Worm (Caenorhabditis elegans) whole organism, dauer: ENCODE results near the gene F26G1.5.

Source experiments
- unc-62 ChIP-seq: sonication (generic microtip); optimal IDR thresholded peaks from 2 replicates; lab custom pipeline; 2017; ENCODE audit warnings: missing biosample characterization, missing genetic modification reagents, missing genetic modification characterization

The F26G1.5 gene

DNA sequence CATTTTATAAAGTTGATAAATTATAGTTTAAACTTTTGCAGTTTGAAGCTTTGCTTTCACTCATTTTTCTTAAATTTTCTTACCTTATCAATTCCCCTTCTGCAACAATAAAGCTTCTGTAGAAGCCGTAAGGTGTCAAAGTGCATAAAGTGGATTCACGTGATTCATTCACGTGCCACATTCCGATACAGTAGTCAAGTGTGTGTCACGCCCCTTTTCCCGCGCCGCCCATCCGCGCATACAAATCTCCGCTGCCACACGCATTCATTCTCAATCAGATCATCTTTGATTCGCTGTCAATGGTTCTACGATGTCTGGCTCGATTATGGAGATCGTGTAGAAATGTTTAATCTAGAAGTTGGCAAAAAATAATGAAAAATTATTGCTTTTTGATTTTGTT, 24.1 kb downstream of the F26G1.5 start:
- no peak for TF ChIP-seq unc-62 (GFP tag; lab: Kevin White, UChicago)

DNA sequence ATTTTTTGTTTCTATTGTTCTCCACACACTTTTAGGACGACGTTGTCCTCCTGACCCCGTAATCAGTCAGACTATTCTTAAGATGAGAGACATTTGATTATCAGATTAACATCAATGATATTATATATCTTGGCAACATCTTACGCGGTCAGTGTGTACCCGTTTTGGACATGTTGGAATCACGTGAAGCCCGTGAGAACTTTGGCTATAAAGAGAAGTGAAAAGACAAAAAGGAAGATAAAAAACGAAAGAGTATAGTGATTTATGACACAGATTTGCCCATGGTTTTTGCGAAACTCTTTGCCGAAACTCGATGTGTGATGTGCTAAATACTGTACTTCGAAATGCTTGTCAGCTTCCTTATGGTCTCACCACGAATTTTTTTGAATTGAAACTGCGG, 25.9 kb downstream of the F26G1.5 start:
- TF ChIP-seq unc-62 (GFP tag; lab: Kevin White, UChicago), result no peak

ce11 chrII:4741527-4742187, 29.5 kb downstream of the F26G1.5 start, which contains the start of gene acs-11:
TSS of gene acs-11 (plus strand) at chrII:4742137.
- TF ChIP-seq unc-62 (GFP tag; lab: Kevin White, UChicago), result no peak

- TF ChIP-seq unc-62 (GFP tag; lab: Kevin White, UChicago), result no peak
These were observed 31.2 kb downstream of the F26G1.5 start, which contains the start of gene eas-1 for ce11 chrII:4739984-4740462. TSS of gene eas-1 (plus strand) at chrII:4740412.

DNA sequence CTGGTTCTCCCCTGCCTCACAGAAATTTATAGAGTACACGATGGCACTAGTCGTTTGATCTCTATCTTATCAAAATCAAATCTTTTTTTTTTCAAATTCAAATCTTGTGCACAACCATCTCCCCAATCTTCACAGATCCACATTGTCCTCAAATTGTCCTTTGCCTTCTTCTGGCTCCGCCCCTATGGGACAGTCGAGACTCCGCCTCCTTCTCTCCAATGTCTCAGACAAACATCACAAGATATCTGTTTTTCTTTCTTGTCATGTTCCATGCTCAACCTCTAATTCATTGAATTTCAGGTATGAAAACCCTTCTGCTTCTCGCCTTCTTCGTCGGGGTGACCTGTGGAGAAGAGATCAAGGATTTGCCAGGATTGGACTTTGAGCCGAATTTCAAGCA, 33.8 kb downstream of the F26G1.5 start, which contains the start of gene ctsa-1.1:
Gene ctsa-1.1 (plus strand): TSS at position 301 of the 400 bp plus-strand sequence.
- no peak for TF ChIP-seq unc-62 (GFP tag; lab: Kevin White, UChicago)

ce11 chrII:4736585-4736984, 34.6 kb downstream of the F26G1.5 start:
- no peak for TF ChIP-seq unc-62 (GFP tag; lab: Kevin White, UChicago)

- TF ChIP-seq unc-62 (GFP tag; lab: Kevin White, UChicago), result no peak
These were observed 36.7 kb downstream of the F26G1.5 start for ce11 chrII:4734477-4734876.

ce11 chrII:4733848-4734247, 37.3 kb downstream of the F26G1.5 start, which contains the start of gene F41C3.11:
TSS of gene F41C3.11 (minus strand) at chrII:4733948.
- TF ChIP-seq unc-62 (GFP tag; lab: Kevin White, UChicago), result no peak

- no peak for TF ChIP-seq unc-62 (GFP tag; lab: Kevin White, UChicago)
These were observed 41.4 kb downstream of the F26G1.5 start, which contains the start of gene F41C3.7 for ce11 chrII:4729733-4730132. TSS of gene F41C3.7 (plus strand) at chrII:4730033.

DNA sequence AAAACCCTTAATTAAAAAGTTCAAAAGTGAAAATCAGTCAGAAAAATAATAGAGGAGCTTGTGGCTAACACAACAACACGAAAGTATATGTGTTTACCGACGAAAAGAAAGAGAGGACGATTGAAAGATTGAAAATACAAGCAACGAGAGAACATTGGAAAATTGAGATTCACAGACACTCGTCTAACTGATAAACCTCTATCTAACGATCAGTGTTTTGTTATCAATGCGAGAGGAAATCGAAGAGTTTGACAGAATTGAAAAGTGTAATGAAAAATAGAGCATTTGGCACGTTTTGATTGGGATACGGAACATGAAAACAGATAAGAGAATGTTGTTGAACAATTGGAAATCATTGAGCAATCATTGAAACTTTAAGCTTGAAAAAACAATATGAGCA, 42.5 kb downstream of the F26G1.5 start:
- no peak for TF ChIP-seq unc-62 (GFP tag; lab: Kevin White, UChicago)

DNA sequence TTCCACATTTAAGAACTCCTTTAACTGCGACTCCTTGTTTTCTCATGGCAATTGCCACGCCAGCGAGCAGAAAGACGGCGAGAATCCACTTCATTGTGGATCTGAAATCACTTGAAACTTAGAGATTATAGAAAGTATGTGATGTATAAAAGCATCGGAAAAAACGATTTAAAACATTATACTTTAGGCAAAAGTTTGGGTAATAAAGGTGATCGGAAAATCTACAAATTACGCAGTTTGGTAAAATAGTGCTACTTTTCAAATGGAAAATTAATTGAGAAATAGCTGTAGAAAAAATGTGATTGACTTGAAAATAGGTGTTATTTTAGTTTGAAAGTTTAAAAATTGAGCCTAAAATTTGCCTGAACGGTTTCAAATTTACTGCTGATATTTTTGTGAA, 43.4 kb downstream of the F26G1.5 start, which contains the start of gene ttr-41:
Gene ttr-41 (minus strand): TSS at position 101 of the 400 bp plus-strand sequence.
- TF ChIP-seq unc-62 (GFP tag; lab: Kevin White, UChicago), result no peak

ce11 chrII:4726750-4727384, 44.3 kb downstream of the F26G1.5 start:
- TF ChIP-seq unc-62 (GFP tag; lab: Kevin White, UChicago), result no peak

DNA sequence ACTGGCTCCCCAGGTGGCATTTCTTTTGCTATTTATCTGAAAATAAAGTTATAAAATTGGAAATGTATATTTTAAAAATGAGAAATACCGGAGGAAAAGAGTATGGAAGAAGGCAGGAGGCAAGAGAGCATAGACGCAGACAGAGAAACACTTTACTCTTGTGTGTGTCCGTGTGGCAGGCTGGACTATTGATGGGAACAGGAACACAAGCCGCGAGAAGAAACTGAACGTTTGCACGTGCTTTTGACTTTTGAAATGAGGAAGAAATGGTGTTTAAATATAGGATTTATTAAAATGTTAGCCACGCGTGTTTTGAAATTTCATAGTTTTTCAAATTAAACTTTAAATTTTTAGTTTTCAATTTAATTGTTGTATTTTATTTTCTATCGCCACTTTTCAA, 45.1 kb downstream of the F26G1.5 start, which contains the start of gene F10G7.10:
Gene F10G7.10 (minus strand): TSS at position 145 of the 400 bp plus-strand sequence.
- TF ChIP-seq unc-62 (GFP tag; lab: Kevin White, UChicago), result no peak
